Worm (Caenorhabditis elegans) whole organism, young adult: ENCODE data around the gene Y70C5A.3.

Experiments
- B0336.3 ChIP-seq: fragments of 200-800 bp; sonication (Bioruptor generic); IDR thresholded peaks from 2 replicates; pipeline ENCODE4 v1.3.6; 2022; ENCODE audit warnings: missing genetic modification characterization, missing compliant biosample characterization
- D2030.7 ChIP-seq: fragments of 200-800 bp; sonication (Bioruptor generic); IDR thresholded peaks from 2 replicates; pipeline ENCODE4 v1.3.6; 2022; ENCODE audit warnings: missing genetic modification reagents, missing genetic modification characterization, missing compliant biosample characterization
- F22D6.2 ChIP-seq: sonication (generic microtip); optimal IDR thresholded peaks from 2 replicates; lab custom pipeline; 2016; ENCODE audit warnings: mild to moderate bottlenecking, missing genetic modification characterization, missing compliant biosample characterization
- F52B5.7 ChIP-seq: sonication (generic microtip); optimal IDR thresholded peaks from 2 replicates; lab custom pipeline; 2016; ENCODE audit warnings: mild to moderate bottlenecking, missing genetic modification characterization, missing compliant biosample characterization
- K11D2.4 ChIP-seq: fragments of 200-800 bp; sonication (Bioruptor generic); IDR thresholded peaks from 2 replicates; pipeline ENCODE4 v1.3.6; 2022; ENCODE audit warnings: missing genetic modification reagents, missing genetic modification characterization, missing compliant biosample characterization
- K12H6.12 ChIP-seq: fragments of 200-800 bp; sonication (Bioruptor generic); optimal IDR thresholded peaks from 2 replicates; lab custom pipeline; 2018; ENCODE audit warnings: mild to moderate bottlenecking, missing genetic modification characterization, missing compliant biosample characterization
- Y53G8AR.9 ChIP-seq: fragments of 200-800 bp; sonication (Bioruptor generic); conservative IDR thresholded peaks from 2 replicates; pipeline ENCODE4 v1.3.6; 2022; ENCODE audit warnings: missing genetic modification reagents, missing genetic modification characterization, missing compliant biosample characterization
- Y79H2A.3 ChIP-seq: fragments of 200-800 bp; sonication (Bioruptor generic); conservative IDR thresholded peaks from 2 replicates; pipeline ENCODE4 v1.3.6; 2022; ENCODE audit warnings: missing genetic modification reagents, missing genetic modification characterization, missing compliant biosample characterization
- Y95B8A.8 ChIP-seq: fragments of 200-800 bp; sonication (Bioruptor generic); IDR thresholded peaks from 2 replicates; pipeline ENCODE4 v1.3.6; 2022; ENCODE audit warnings: missing genetic modification reagents, missing genetic modification characterization, missing compliant biosample characterization
- ama-1 ChIP-seq, 3 experiments: fragments of 150-350 bp in 1 of 3; sonication (generic microtip) in 2 of 3; optimal IDR thresholded peaks; 2 replicates each; lab custom pipeline; 2014 to 2018; ENCODE audit warnings: missing biosample characterization in 2 of 3, missing genetic modification characterization in 2 of 3, missing genetic modification reagents in 2 of 3
- aptf-3 ChIP-seq: fragments of 200-800 bp; sonication (Bioruptor generic); IDR thresholded peaks from 2 replicates; pipeline ENCODE4 v1.3.6; 2022; ENCODE audit warnings: missing genetic modification characterization, missing compliant biosample characterization
- attf-5 ChIP-seq: fragments of 200-800 bp; sonication (Bioruptor generic); optimal IDR thresholded peaks from 2 replicates; lab custom pipeline; 2018; ENCODE audit warnings: mild to moderate bottlenecking, missing genetic modification characterization, missing compliant biosample characterization
- attf-6 ChIP-seq: fragments of 200-800 bp; sonication (Bioruptor generic); IDR thresholded peaks from 2 replicates; pipeline ENCODE4 v1.3.6; 2022; ENCODE audit warnings: missing genetic modification reagents, missing genetic modification characterization, missing compliant biosample characterization
- ccch-3 ChIP-seq: fragments of 200-800 bp; sonication (Bioruptor generic); optimal IDR thresholded peaks from 2 replicates; lab custom pipeline; 2018; ENCODE audit warnings: mild to moderate bottlenecking, missing genetic modification characterization, missing compliant biosample characterization
- cebp-1 ChIP-seq, 2 experiments: fragments of 200-800 bp in 1 of 2; sonication (Bioruptor generic) in 1 of 2; sonication (generic microtip) in 1 of 2; IDR thresholded peaks in 1 of 2; optimal IDR thresholded peaks in 1 of 2; 2 replicates each; pipeline versions ENCODE4 v1.3.6 to Lab custom; 2017 to 2022; ENCODE audit warnings: missing compliant biosample characterization in 2 of 2, missing genetic modification characterization in 2 of 2, mild to moderate bottlenecking in 1 of 2, missing genetic modification reagents in 1 of 2, moderate library complexity in 1 of 2
- cebp-2 ChIP-seq: fragments of 200-800 bp; sonication (Bioruptor generic); IDR thresholded peaks from 2 replicates; pipeline ENCODE4 v1.3.6; 2022; ENCODE audit warnings: missing genetic modification characterization, missing compliant biosample characterization
- ceh-40 ChIP-seq: fragments of 200-800 bp; sonication (Bioruptor generic); IDR thresholded peaks from 2 replicates; pipeline ENCODE4 v1.3.6; 2022; ENCODE audit warnings: missing genetic modification characterization, missing compliant biosample characterization
- chd-7 ChIP-seq: sonication (generic microtip); optimal IDR thresholded peaks from 2 replicates; lab custom pipeline; 2016; ENCODE audit warnings: mild to moderate bottlenecking, missing genetic modification characterization, moderate library complexity, missing compliant biosample characterization
- efl-1 ChIP-seq: fragments of 150-350 bp; optimal IDR thresholded peaks from 2 replicates; lab custom pipeline; 2014; ENCODE audit warnings: missing biosample characterization, missing genetic modification reagents, missing genetic modification characterization
- ekl-4 ChIP-seq: fragments of 200-800 bp; sonication (Bioruptor generic); IDR thresholded peaks from 2 replicates; pipeline ENCODE4 v1.3.6; 2022; ENCODE audit warnings: missing genetic modification reagents, missing genetic modification characterization, missing compliant biosample characterization
- hlh-12 ChIP-seq: sonication (generic microtip); optimal IDR thresholded peaks from 2 replicates; lab custom pipeline; 2016; ENCODE audit warnings: missing genetic modification characterization, missing compliant biosample characterization
- let-607 ChIP-seq, 2 experiments: fragments of 200-800 bp in 1 of 2; sonication (Bioruptor generic) in 1 of 2; sonication (generic microtip) in 1 of 2; optimal IDR thresholded peaks; 2 replicates each; lab custom pipeline; 2016 to 2018; ENCODE audit warnings: mild to moderate bottlenecking in 2 of 2, missing compliant biosample characterization in 2 of 2, missing genetic modification characterization in 2 of 2, moderate library complexity in 2 of 2, missing genotype in 1 of 2
- lin-40 ChIP-seq: sonication (generic microtip); optimal IDR thresholded peaks from 2 replicates; lab custom pipeline; 2016; ENCODE audit warnings: missing genetic modification characterization, mild to moderate bottlenecking, missing compliant biosample characterization, missing genotype, missing genetic modification reagents
- lin-54 ChIP-seq: fragments of 200-800 bp; sonication (Bioruptor generic); optimal IDR thresholded peaks from 2 replicates; lab custom pipeline; 2018; ENCODE audit warnings: mild to moderate bottlenecking, missing genetic modification characterization, missing compliant biosample characterization
- lsl-1 ChIP-seq: fragments of 200-800 bp; sonication (Bioruptor generic); optimal IDR thresholded peaks from 2 replicates; lab custom pipeline; 2018; ENCODE audit warnings: mild to moderate bottlenecking, missing genetic modification characterization, moderate library complexity, missing compliant biosample characterization
- madf-10 ChIP-seq: sonication (generic microtip); optimal IDR thresholded peaks from 2 replicates; lab custom pipeline; 2016; ENCODE audit warnings: mild to moderate bottlenecking, missing genetic modification characterization, missing compliant biosample characterization
- mcd-1 ChIP-seq: fragments of 200-800 bp; sonication (Bioruptor generic); IDR thresholded peaks from 2 replicates; pipeline ENCODE4 v1.3.6; 2022; ENCODE audit warnings: missing genetic modification reagents, missing genetic modification characterization, missing compliant biosample characterization
- nfyb-1 ChIP-seq: fragments of 200-800 bp; sonication (Bioruptor generic); IDR thresholded peaks from 2 replicates; pipeline ENCODE4 v1.3.6; 2022; ENCODE audit warnings: missing genetic modification reagents, missing genetic modification characterization, missing compliant biosample characterization
- nhr-80 ChIP-seq: sonication (generic microtip); optimal IDR thresholded peaks from 2 replicates; lab custom pipeline; 2016; ENCODE audit warnings: missing genetic modification characterization, missing compliant biosample characterization
- pbrm-1 ChIP-seq: fragments of 200-800 bp; sonication (Bioruptor generic); IDR thresholded peaks from 2 replicates; pipeline ENCODE4 v1.3.6; 2022; ENCODE audit warnings: missing genetic modification reagents, missing genetic modification characterization, missing compliant biosample characterization
- repo-1 ChIP-seq: sonication (generic microtip); optimal IDR thresholded peaks from 2 replicates; lab custom pipeline; 2017; ENCODE audit warnings: mild to moderate bottlenecking, missing genetic modification characterization, missing compliant biosample characterization
- sdz-38 ChIP-seq: sonication (generic microtip); optimal IDR thresholded peaks from 2 replicates; lab custom pipeline; 2016; ENCODE audit warnings: missing genotype, missing genetic modification characterization, missing compliant biosample characterization
- sea-2 ChIP-seq: fragments of 200-800 bp; sonication (Bioruptor generic); IDR thresholded peaks from 2 replicates; pipeline ENCODE4 v1.3.6; 2022; ENCODE audit warnings: missing genetic modification characterization, missing compliant biosample characterization
- snpc-4 ChIP-seq, 5 experiments: fragments of 150-350 bp in 1 of 5; sonication (generic microtip) in 4 of 5; optimal IDR thresholded peaks; 2 replicates each; lab custom pipeline; 2014 to 2018; ENCODE audit warnings: missing genetic modification characterization in 5 of 5, missing biosample characterization in 3 of 5, antibody characterized with exemption in 2 of 5, mild to moderate bottlenecking in 2 of 5, missing compliant biosample characterization in 2 of 5, missing genotype in 2 of 5, moderate library complexity in 2 of 5, missing genetic modification reagents in 1 of 5
- somi-1 ChIP-seq: fragments of 200-800 bp; sonication (Bioruptor generic); optimal IDR thresholded peaks from 2 replicates; lab custom pipeline; 2018; ENCODE audit warnings: mild to moderate bottlenecking, missing genetic modification characterization, missing compliant biosample characterization
- tbp1 ChIP-seq: fragments of 200-800 bp; sonication (Bioruptor generic); optimal IDR thresholded peaks from 2 replicates; lab custom pipeline; 2018; ENCODE audit warnings: mild to moderate bottlenecking, missing genetic modification characterization, missing compliant biosample characterization
- zfh-2 ChIP-seq: fragments of 200-800 bp; sonication (Bioruptor generic); conservative IDR thresholded peaks from 2 replicates; pipeline ENCODE4 v1.3.6; 2022; ENCODE audit warnings: missing genetic modification reagents, missing genetic modification characterization, missing compliant biosample characterization
- ztf-22 ChIP-seq: fragments of 200-800 bp; sonication (Bioruptor generic); optimal IDR thresholded peaks from 2 replicates; lab custom pipeline; 2018; ENCODE audit warnings: mild to moderate bottlenecking, missing genetic modification characterization, moderate library complexity, missing compliant biosample characterization
- ztf-28 ChIP-seq: fragments of 200-800 bp; sonication (Bioruptor generic); IDR thresholded peaks from 2 replicates; pipeline ENCODE4 v1.3.6; 2022; ENCODE audit warnings: missing genetic modification reagents, missing genetic modification characterization, missing compliant biosample characterization

Y70C5A.3 gene

DNA sequence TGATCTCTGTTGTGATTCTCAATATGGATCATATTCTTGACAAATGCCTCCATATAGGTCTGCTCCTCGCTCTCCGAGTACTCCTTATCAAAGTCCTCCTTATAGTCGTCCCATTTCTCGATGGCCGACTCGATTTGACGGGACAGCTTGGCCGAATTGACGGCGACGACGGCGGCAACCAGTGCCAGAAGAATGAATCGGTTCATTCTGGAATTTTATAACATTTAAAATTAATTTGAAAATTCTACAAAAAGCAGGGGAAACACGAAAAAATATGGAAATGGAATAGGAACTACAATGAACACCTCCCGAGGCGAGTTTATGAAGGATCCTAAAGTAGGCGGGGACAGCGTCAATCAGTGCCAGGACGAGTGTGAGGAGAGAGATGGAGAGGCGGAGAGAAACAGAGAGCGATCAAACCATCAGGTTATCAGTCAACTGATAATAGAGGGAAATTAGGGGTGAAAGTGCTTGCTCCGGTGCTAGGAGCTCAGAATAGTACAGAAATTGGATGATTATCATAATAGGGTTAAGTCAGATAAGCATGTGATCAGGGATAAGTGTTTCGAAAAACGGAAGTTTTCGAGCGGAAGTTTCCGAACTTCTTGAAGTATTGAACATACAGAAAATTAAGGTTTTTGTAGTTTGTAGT lies 25.5 kb downstream of the Y70C5A.3 start, which contains the start of gene cpl-1:
cpl-1 (minus strand) TSS at position 207 of the 652 bp plus-strand sequence.
- TF ChIP-seq let-607 (tag; optimal IDR thresholded peaks at IDR 0.05; lab: Kevin White, UChicago) = peak in 1 of 2 experiments; percentile 30
- TF ChIP-seq Y79H2A.3 (GFP tag; lab: Robert Waterston, UW) = no peak
- TF ChIP-seq ccch-3 (GFP tag; lab: Kevin White, UChicago) = no peak
- peak; percentile 63 for TF ChIP-seq ama-1 (optimal IDR thresholded peaks at IDR 0.05; lab: Kevin White, UChicago)
- TF ChIP-seq ama-1 (GFP tag; optimal IDR thresholded peaks at IDR 0.05; lab: Kevin White, UChicago) = no peak
- TF ChIP-seq F52B5.7 = peak; percentile 2
- TF ChIP-seq nfyb-1 (GFP tag; lab: Robert Waterston, UW) = 0 out of 2 replicates have a peak, but pooled peaks have one; percentile 36
- 0 out of 2 replicates have a peak, but pooled peaks have one; percentile 11 for TF ChIP-seq Y53G8AR.9 (GFP tag; lab: Robert Waterston, UW)
- TF ChIP-seq pbrm-1 (GFP tag; lab: Robert Waterston, UW) = 0 out of 2 replicates have a peak, but pooled peaks have one; percentile 30
- peak; percentile 28 for TF ChIP-seq tbp1 (GFP tag; lab: Kevin White, UChicago)
- TF ChIP-seq snpc-4 (GFP tag; optimal IDR thresholded peaks at IDR 0.05; lab: Kevin White, UChicago) = no peak
- peak in 2 of 4 experiments; percentile 11 to 35 for TF ChIP-seq snpc-4 (tag; optimal IDR thresholded peaks at IDR 0.05; lab: Kevin White, UChicago)
- no peak for TF ChIP-seq F22D6.2 (tag; lab: Kevin White, UChicago)
- peak; percentile 69 for TF ChIP-seq zfh-2 (GFP tag; lab: Robert Waterston, UW)
- TF ChIP-seq ztf-28 (GFP tag; lab: Robert Waterston, UW) = no peak
- TF ChIP-seq nhr-80 = peak; percentile 74
- peak; percentile 3 for TF ChIP-seq attf-5 (GFP tag; lab: Kevin White, UChicago)
- peak; percentile 29 for TF ChIP-seq madf-10 (tag; lab: Kevin White, UChicago)
- TF ChIP-seq K12H6.12 = peak; percentile 22
- TF ChIP-seq lin-54 (GFP tag; lab: Kevin White, UChicago) = peak; percentile 39
- peak; percentile 47 for TF ChIP-seq sdz-38 (tag; lab: Kevin White, UChicago)
- TF ChIP-seq B0336.3 = peak; percentile 42; the same call in 1 of the 2 replicates
- peak; percentile 33 for TF ChIP-seq somi-1 (GFP tag; lab: Kevin White, UChicago)
- no peak for TF ChIP-seq cebp-1 (GFP tag; IDR thresholded peaks at IDR 0.05; lab: Robert Waterston, UW)
- TF ChIP-seq cebp-1 (tag; optimal IDR thresholded peaks at IDR 0.05; lab: Kevin White, UChicago) = peak; percentile 32
- no peak for TF ChIP-seq D2030.7 (GFP tag; lab: Robert Waterston, UW)

DNA sequence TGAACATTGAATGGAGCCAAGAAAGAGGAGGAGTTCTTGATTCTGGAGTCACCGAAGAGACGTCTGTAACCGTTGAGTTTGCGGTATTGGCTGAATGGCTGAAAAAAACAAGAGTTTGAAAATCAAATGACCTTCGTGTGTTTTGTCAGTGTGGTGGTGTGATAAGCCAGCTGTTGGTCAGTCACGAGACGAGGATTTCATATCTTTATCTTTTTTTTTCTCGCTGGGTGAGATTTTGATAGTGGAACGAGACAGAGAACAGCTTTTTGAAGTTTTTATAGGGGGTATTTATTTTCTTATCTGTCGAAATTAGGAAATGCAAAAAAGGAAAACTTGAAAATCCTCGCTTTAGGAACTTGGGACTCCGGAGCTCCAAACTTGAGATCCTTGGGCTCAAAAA lies 26.2 kb downstream of the Y70C5A.3 start:
- no peak for TF ChIP-seq lin-40 (tag; lab: Kevin White, UChicago)
- no peak for TF ChIP-seq hlh-12 (tag; lab: Kevin White, UChicago)
- TF ChIP-seq ztf-22 = no peak
- TF ChIP-seq ceh-40 (GFP tag; lab: Robert Waterston, UW) = no peak
- no peak for TF ChIP-seq chd-7
- TF ChIP-seq tbp1 (GFP tag; lab: Kevin White, UChicago) = no peak
- TF ChIP-seq pbrm-1 (GFP tag; lab: Robert Waterston, UW) = peak; percentile 25; the same call in 1 of the 2 replicates
- TF ChIP-seq lsl-1 (GFP tag; lab: Kevin White, UChicago) = no peak
- TF ChIP-seq nhr-80 = peak; percentile 20
- TF ChIP-seq Y53G8AR.9 (GFP tag; lab: Robert Waterston, UW) = no peak
- TF ChIP-seq K11D2.4 (GFP tag; lab: Robert Waterston, UW) = 0 out of 2 replicates have a peak, but pooled peaks have one; percentile 8

DNA sequence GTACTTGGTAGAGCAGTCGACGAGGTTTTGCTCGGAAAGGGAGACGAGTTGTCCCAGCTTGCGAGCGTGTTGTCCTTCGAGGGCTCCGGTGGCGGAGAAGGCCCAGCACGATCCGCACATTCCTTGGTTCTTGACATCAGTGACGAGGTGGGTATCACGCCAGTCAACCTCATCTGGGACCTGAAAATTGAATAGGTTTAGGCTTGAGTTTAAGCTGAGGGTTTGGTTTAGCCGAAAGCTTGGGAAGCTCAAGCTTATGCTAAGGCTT lies 27.0 kb downstream of the Y70C5A.3 start:
- no peak for TF ChIP-seq aptf-3 (GFP tag; lab: Robert Waterston, UW)
- peak; percentile 26; the same call in 1 of the 2 replicates for TF ChIP-seq mcd-1
- 0 out of 2 replicates have a peak, but pooled peaks have one; percentile 22 for TF ChIP-seq ekl-4 (GFP tag; lab: Robert Waterston, UW)
- TF ChIP-seq cebp-2 (GFP tag; lab: Robert Waterston, UW) = peak; percentile 31; the same call in 1 of the 2 replicates
- no peak for TF ChIP-seq attf-5 (GFP tag; lab: Kevin White, UChicago)
- peak; percentile 27; the same call in 1 of the 2 replicates for TF ChIP-seq attf-6 (GFP tag; lab: Robert Waterston, UW)
- 0 out of 2 replicates have a peak, but pooled peaks have one; percentile 7 for TF ChIP-seq B0336.3
- no peak for TF ChIP-seq efl-1 (GFP tag; lab: Kevin White, UChicago)
- no peak; the same call in 1 of the 2 replicates for TF ChIP-seq nfyb-1 (GFP tag; lab: Robert Waterston, UW)
- TF ChIP-seq Y53G8AR.9 (GFP tag; lab: Robert Waterston, UW) = 0 out of 2 replicates have a peak, but pooled peaks have one; percentile 45
- peak; percentile 38 for TF ChIP-seq repo-1 (tag; lab: Kevin White, UChicago)
- peak; percentile 85 for TF ChIP-seq zfh-2 (GFP tag; lab: Robert Waterston, UW)
- TF ChIP-seq Y95B8A.8 (GFP tag; lab: Robert Waterston, UW) = peak; percentile 44
- TF ChIP-seq sea-2 (GFP tag; lab: Robert Waterston, UW) = no peak
